Fruit fly (Drosophila melanogaster) whole organism, embryonic: ENCODE results near the gene CG34310.
A peak's percentile ranks its signal among the peaks of the same experiment; 100 is the strongest.

Experiments
- CG10321 ChIP-seq: fragments of 200-800 bp; sonication (Bioruptor generic); IDR thresholded peaks from 2 replicates; pipeline ENCODE4 v1.3.6; 2022; ENCODE audit warnings: missing biosample characterization, missing genetic modification characterization
- CG1647 ChIP-seq: fragments of 200-800 bp; sonication (Bioruptor generic); optimal IDR thresholded peaks from 3 replicates; lab custom pipeline; 2016; ENCODE audit warnings: missing biosample characterization, missing genetic modification characterization
- Myb ChIP-seq: fragments of 200-800 bp; sonication (Bioruptor generic); optimal IDR thresholded peaks from 2 replicates; lab custom pipeline; 2016; ENCODE audit warnings: missing biosample characterization, missing genetic modification characterization

DNA sequence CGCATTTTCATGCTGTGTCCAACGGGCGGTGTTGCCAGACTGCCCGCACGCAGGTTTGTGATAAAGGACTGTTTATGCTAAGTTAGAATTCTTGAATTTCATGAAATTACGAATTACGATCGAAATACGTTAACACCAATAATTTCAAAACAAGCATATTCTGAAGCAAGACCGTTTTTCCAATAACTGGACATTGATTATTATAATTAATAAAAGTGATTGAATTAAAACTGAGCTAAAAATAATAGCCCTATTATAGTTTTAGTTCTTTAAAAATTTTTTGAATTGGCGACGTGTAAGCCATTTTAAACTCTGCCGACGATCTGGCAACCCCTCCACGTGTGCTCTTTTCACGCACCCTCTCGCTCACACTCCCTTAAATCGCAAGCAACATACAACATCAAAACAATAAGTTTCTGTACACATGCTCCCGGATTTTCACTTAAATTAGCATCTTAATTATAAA, 15.3 kb upstream of the CG34310 start:
- TF ChIP-seq Myb (GFP tag; lab: Kevin White, UChicago) (peak; percentile 72), CG10321 (GFP tag; lab: Robert Waterston, UW) (peak; percentile 75), CG1647 (GFP tag; lab: Kevin White, UChicago) (peak; percentile 87)
